Fruit fly (Drosophila melanogaster) Kc167 (cell line): ENCODE results near the gene nan.

Experiments
- Myc ChIP-seq: fragments of >200 bp; optimal IDR thresholded peaks from 2 replicates; lab custom pipeline; 2017; ENCODE audit warnings: missing external identifiers
- Sin3A ChIP-seq: fragments of >200 bp; optimal IDR thresholded peaks from 2 replicates; lab custom pipeline; 2018; ENCODE audit warnings: missing external identifiers
- h ChIP-seq: fragments of >200 bp; optimal IDR thresholded peaks from 3 replicates; lab custom pipeline; 2018; ENCODE audit warnings: missing external identifiers
- insv ChIP-seq: fragments of >200 bp; optimal IDR thresholded peaks from 3 replicates; lab custom pipeline; 2018; ENCODE audit warnings: missing external identifiers
- psq ChIP-seq: fragments of >200 bp; optimal IDR thresholded peaks from 2 replicates; lab custom pipeline; 2017; ENCODE audit warnings: missing external identifiers

DNA sequence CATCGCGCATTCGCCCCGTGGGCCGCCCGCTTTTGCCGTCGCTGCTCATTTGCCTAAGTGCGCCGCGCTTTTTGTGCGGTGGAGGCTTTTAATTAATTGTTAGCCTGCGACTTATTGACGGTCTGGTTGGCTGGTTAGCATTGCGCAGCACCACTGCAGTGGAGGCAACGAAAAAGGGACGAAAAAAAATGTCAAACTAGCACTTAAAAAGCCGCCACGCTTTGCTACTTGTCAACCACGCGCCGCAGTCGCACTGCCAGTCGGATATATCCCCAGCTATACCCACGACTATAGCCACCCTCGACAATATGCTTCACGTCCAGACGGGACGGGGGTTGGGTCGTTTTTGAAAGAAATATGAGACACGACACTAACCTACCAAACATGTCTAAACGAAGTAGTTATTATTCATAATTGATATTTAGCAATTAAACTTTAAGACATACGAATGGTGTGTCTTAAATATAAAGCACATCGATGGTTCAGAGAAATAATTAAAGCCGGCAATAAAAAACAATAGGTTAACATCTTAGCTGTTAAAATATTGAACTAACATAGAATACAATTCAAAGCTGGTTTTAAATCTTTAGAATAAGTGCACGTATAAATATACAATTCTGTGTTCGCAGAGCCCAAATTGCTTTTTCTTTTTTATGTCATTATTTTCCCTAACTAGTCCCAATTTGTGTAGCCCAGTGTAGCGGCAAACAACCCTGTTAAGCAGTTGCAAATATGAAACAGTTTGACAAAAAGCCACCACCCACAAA lies 17.1 kb downstream of the nan start:
- TF ChIP-seq h (lab: Kevin White, UChicago) (no peak), insv (lab: Kevin White, UChicago) (no peak), psq (no peak), Sin3A (no peak), Myc (lab: Kevin White, UChicago) (no peak)
